Fruit fly (Drosophila melanogaster) Kc167 (cell line): ENCODE measurements around the gene CG43402.

Source experiments
- Myc ChIP-seq: fragments of >200 bp; optimal IDR thresholded peaks from 2 replicates; lab custom pipeline; 2017; ENCODE audit warnings: missing external identifiers
- Sin3A ChIP-seq: fragments of >200 bp; optimal IDR thresholded peaks from 2 replicates; lab custom pipeline; 2018; ENCODE audit warnings: missing external identifiers
- h ChIP-seq: fragments of >200 bp; optimal IDR thresholded peaks from 3 replicates; lab custom pipeline; 2018; ENCODE audit warnings: missing external identifiers
- insv ChIP-seq: fragments of >200 bp; optimal IDR thresholded peaks from 3 replicates; lab custom pipeline; 2018; ENCODE audit warnings: missing external identifiers
- psq ChIP-seq: fragments of >200 bp; optimal IDR thresholded peaks from 2 replicates; lab custom pipeline; 2017; ENCODE audit warnings: missing external identifiers
- ttk ChIP-seq: sonication (Bioruptor generic); optimal IDR thresholded peaks from 2 replicates; lab custom pipeline; 2017; ENCODE audit warnings: missing external identifiers

The CG43402 gene

dm6 chr2L:1419656-1420055 lies 22.8 kb upstream of the CG43402 start:
- TF ChIP-seq h (no peak), Myc (lab: Kevin White, UChicago) (no peak), Sin3A (lab: Kevin White, UChicago) (no peak), insv (lab: Kevin White, UChicago) (no peak), ttk (lab: Kevin White, UChicago) (no peak), psq (no peak)

dm6 chr2L:1420287-1420686 lies 22.1 kb upstream of the CG43402 start, which contains the start of gene robo2:
robo2 (minus strand) TSS chr2L:1420453.
- TF ChIP-seq Myc (lab: Kevin White, UChicago) (no peak), ttk (lab: Kevin White, UChicago) (no peak), psq (no peak), insv (lab: Kevin White, UChicago) (no peak)

- TF ChIP-seq Sin3A (lab: Kevin White, UChicago), result no peak
Measured at dm6 chr2L:1421460-1422332, 20.7 kb upstream of the CG43402 start.

- TF ChIP-seq psq (no peak), ttk (lab: Kevin White, UChicago) (no peak), Myc (lab: Kevin White, UChicago) (no peak), h (no peak), Sin3A (lab: Kevin White, UChicago) (no peak), insv (lab: Kevin White, UChicago) (no peak)
Measured at dm6 chr2L:1422725-1423124, 19.7 kb upstream of the CG43402 start.

- TF ChIP-seq psq (no peak), Myc (lab: Kevin White, UChicago) (no peak), ttk (lab: Kevin White, UChicago) (no peak), h (no peak), Sin3A (lab: Kevin White, UChicago) (no peak), insv (lab: Kevin White, UChicago) (no peak)
Measured at dm6 chr2L:1423832-1424382, 18.5 kb upstream of the CG43402 start.

- TF ChIP-seq h (no peak), Sin3A (lab: Kevin White, UChicago) (no peak), insv (lab: Kevin White, UChicago) (no peak), ttk (lab: Kevin White, UChicago) (no peak), psq (no peak), Myc (lab: Kevin White, UChicago) (no peak)
Measured at dm6 chr2L:1424812-1425211, 17.6 kb upstream of the CG43402 start.

- TF ChIP-seq h, result no peak
- TF ChIP-seq ttk (lab: Kevin White, UChicago), result no peak
- TF ChIP-seq Myc (lab: Kevin White, UChicago), result no peak
- TF ChIP-seq Sin3A (lab: Kevin White, UChicago), result no peak
- no peak for TF ChIP-seq insv (lab: Kevin White, UChicago)
- no peak for TF ChIP-seq psq
Measured at dm6 chr2L:1425799-1426357, 16.5 kb upstream of the CG43402 start.

- no peak for TF ChIP-seq h
- no peak for TF ChIP-seq ttk (lab: Kevin White, UChicago)
- TF ChIP-seq psq, result no peak
- no peak for TF ChIP-seq Sin3A (lab: Kevin White, UChicago)
- TF ChIP-seq Myc (lab: Kevin White, UChicago), result no peak
- TF ChIP-seq insv (lab: Kevin White, UChicago), result no peak
Measured at dm6 chr2L:1426821-1427265, 15.6 kb upstream of the CG43402 start.

- TF ChIP-seq ttk (lab: Kevin White, UChicago) (no peak), psq (no peak), h (no peak), Sin3A (lab: Kevin White, UChicago) (no peak), Myc (lab: Kevin White, UChicago) (no peak), insv (lab: Kevin White, UChicago) (no peak)
Measured at dm6 chr2L:1427792-1428191, 14.6 kb upstream of the CG43402 start.

- no peak for TF ChIP-seq Myc (lab: Kevin White, UChicago)
- TF ChIP-seq Sin3A (lab: Kevin White, UChicago), result no peak
- no peak for TF ChIP-seq psq
- TF ChIP-seq ttk (lab: Kevin White, UChicago), result no peak
- TF ChIP-seq h, result no peak
- no peak for TF ChIP-seq insv (lab: Kevin White, UChicago)
Measured at dm6 chr2L:1428290-1428689, 14.1 kb upstream of the CG43402 start, which contains the start of gene CG43401. CG43401 (plus strand) TSS chr2L:1428474.

dm6 chr2L:1429558-1429957 lies 12.9 kb upstream of the CG43402 start:
- TF ChIP-seq psq (no peak), insv (lab: Kevin White, UChicago) (no peak), Myc (lab: Kevin White, UChicago) (no peak), ttk (lab: Kevin White, UChicago) (no peak)

- TF ChIP-seq Myc (lab: Kevin White, UChicago), result no peak
- TF ChIP-seq ttk (lab: Kevin White, UChicago), result no peak
- no peak for TF ChIP-seq h
- no peak for TF ChIP-seq psq
- no peak for TF ChIP-seq Sin3A (lab: Kevin White, UChicago)
- TF ChIP-seq insv (lab: Kevin White, UChicago), result no peak
Measured at dm6 chr2L:1431430-1431829, 11.0 kb upstream of the CG43402 start.
